Fruit fly (Drosophila melanogaster) whole organism, prepupa: ENCODE results near the gene CG13288.
A peak's percentile ranks its signal among the peaks of the same experiment; 100 is the strongest.

Source experiments
- CG11762 ChIP-seq: fragments of 200-800 bp; sonication (Bioruptor generic); optimal IDR thresholded peaks from 3 replicates; lab custom pipeline; 2016; ENCODE audit warnings: missing biosample characterization, missing genetic modification characterization; ENCODE audit not compliant: insufficient read depth
- CG6163 ChIP-seq: fragments of 200-800 bp; sonication (Bioruptor generic); IDR thresholded peaks from 3 replicates; pipeline ENCODE4 v1.3.6; 2022; ENCODE audit warnings: missing biosample characterization, missing genetic modification characterization
- CG8119 ChIP-seq: fragments of 200-800 bp; sonication (Bioruptor generic); IDR thresholded peaks from 3 replicates; pipeline ENCODE4 v1.3.6; 2022; ENCODE audit warnings: missing biosample characterization, missing genetic modification characterization
- Gug ChIP-seq: fragments of 200-800 bp; sonication (Bioruptor generic); IDR thresholded peaks from 2 replicates; pipeline ENCODE4 v1.3.6; 2022; ENCODE audit warnings: missing biosample characterization, missing genetic modification characterization
- dac ChIP-seq: fragments of 200-800 bp; sonication (Bioruptor generic); optimal IDR thresholded peaks from 2 replicates; lab custom pipeline; 2017; ENCODE audit warnings: missing biosample characterization, mild to moderate bottlenecking, missing genetic modification characterization
- fkh ChIP-seq: fragments of 200-800 bp; sonication (Bioruptor generic); optimal IDR thresholded peaks from 3 replicates; lab custom pipeline; 2017; ENCODE audit warnings: missing biosample characterization, mild to moderate bottlenecking, missing genetic modification characterization, moderate library complexity
- ss ChIP-seq, 2 experiments: fragments of 200-800 bp; sonication (Bioruptor generic); optimal IDR thresholded peaks; 2 replicates in 1 of 2; 3 replicates in 1 of 2; lab custom pipeline; 2017 to 2018; ENCODE audit warnings: mild to moderate bottlenecking in 2 of 2, missing biosample characterization in 2 of 2, missing genetic modification characterization in 2 of 2, moderate library complexity in 1 of 2
- vri ChIP-seq: fragments of 200-800 bp; sonication (Bioruptor generic); optimal IDR thresholded peaks from 3 replicates; lab custom pipeline; 2016; ENCODE audit warnings: missing biosample characterization, mild to moderate bottlenecking, missing genetic modification characterization

dm6 chr3L:5941508-5941907 is 34.3 kb downstream of the CG13288 start:
- peak; percentile 25 for TF ChIP-seq dac
- no peak for TF ChIP-seq Gug (GFP tag; lab: Robert Waterston, UW)
- TF ChIP-seq vri, result no peak
- TF ChIP-seq ss (GFP tag; optimal IDR thresholded peaks at IDR 0.05; lab: Kevin White, UChicago), result peak; percentile 43 to 50
- peak; percentile 39; the same call in 1 of the 3 replicates for TF ChIP-seq CG8119 (GFP tag; lab: Robert Waterston, UW)
- peak; percentile 25 for TF ChIP-seq CG6163 (GFP tag; lab: Robert Waterston, UW)
- no peak for TF ChIP-seq CG11762 (GFP tag; lab: Kevin White, UChicago)
- TF ChIP-seq fkh, result no peak
